Worm (Caenorhabditis elegans) whole organism, late embryonic: ENCODE results near the gene ztf-13.

Experiments
- K02D7.2 ChIP-seq: sonication (generic microtip); optimal IDR thresholded peaks from 2 replicates; lab custom pipeline; 2017; ENCODE audit warnings: mild to moderate bottlenecking, missing genetic modification characterization, missing compliant biosample characterization
- elt-4 ChIP-seq: sonication (generic microtip); optimal IDR thresholded peaks from 2 replicates; lab custom pipeline; 2016; ENCODE audit warnings: missing genetic modification characterization, missing compliant biosample characterization
- ets-4 ChIP-seq: sonication (generic microtip); optimal IDR thresholded peaks from 2 replicates; lab custom pipeline; 2016; ENCODE audit warnings: missing genetic modification characterization, missing compliant biosample characterization
- hlh-6 ChIP-seq: sonication (generic microtip); optimal IDR thresholded peaks from 2 replicates; lab custom pipeline; 2016; ENCODE audit warnings: missing genotype, missing genetic modification characterization, missing compliant biosample characterization
- nfya-1 ChIP-seq: sonication (generic microtip); optimal IDR thresholded peaks from 2 replicates; lab custom pipeline; 2017; ENCODE audit warnings: missing genetic modification characterization, mild to moderate bottlenecking, missing compliant biosample characterization, antibody characterized with exemption, moderate library complexity
- odd-2 ChIP-seq: sonication (generic microtip); optimal IDR thresholded peaks from 2 replicates; lab custom pipeline; 2017; ENCODE audit warnings: antibody characterized with exemption, mild to moderate bottlenecking, missing genetic modification characterization, missing compliant biosample characterization
- rnt-1 ChIP-seq: sonication (generic microtip); optimal IDR thresholded peaks from 2 replicates; lab custom pipeline; 2016; ENCODE audit warnings: missing genetic modification characterization, missing compliant biosample characterization
- unc-55 ChIP-seq: sonication (generic microtip); optimal IDR thresholded peaks from 2 replicates; lab custom pipeline; 2017; ENCODE audit warnings: missing biosample characterization, missing genetic modification reagents, missing genetic modification characterization
- unc-86 ChIP-seq: sonication (generic microtip); optimal IDR thresholded peaks from 2 replicates; lab custom pipeline; 2016; ENCODE audit warnings: missing genetic modification characterization, missing compliant biosample characterization
- zip-5 ChIP-seq: sonication (generic microtip); optimal IDR thresholded peaks from 2 replicates; lab custom pipeline; 2016; ENCODE audit warnings: missing genetic modification characterization, missing compliant biosample characterization

- TF ChIP-seq unc-86 (tag; lab: Kevin White, UChicago): no peak
- no peak for TF ChIP-seq K02D7.2 (tag; lab: Kevin White, UChicago)
- TF ChIP-seq rnt-1 (tag; lab: Kevin White, UChicago): no peak
- no peak for TF ChIP-seq zip-5 (tag; lab: Kevin White, UChicago)
- no peak for TF ChIP-seq ets-4
- no peak for TF ChIP-seq hlh-6
- no peak for TF ChIP-seq unc-55 (GFP tag; lab: Kevin White, UChicago)
- TF ChIP-seq nfya-1: no peak
- no peak for TF ChIP-seq odd-2
- no peak for TF ChIP-seq elt-4 (tag; lab: Kevin White, UChicago)
These were observed 12.6 kb downstream of the ztf-13 start, which contains the start of gene pccb-1 for ce11 chrX:3089423-3089822.
